Fruit fly (Drosophila melanogaster) whole organism, prepupa: ENCODE results near the gene Mgat3.

ENCODE experiments used
- Blimp-1 ChIP-seq: fragments of 200-800 bp; sonication (Bioruptor generic); optimal IDR thresholded peaks from 3 replicates; lab custom pipeline; 2017; ENCODE audit warnings: missing biosample characterization, missing genetic modification characterization, mild to moderate bottlenecking, moderate library complexity, missing genetic modification reagents
- CG11294 ChIP-seq: fragments of 200-800 bp; sonication (Bioruptor generic); IDR thresholded peaks from 2 replicates; pipeline ENCODE4 v1.3.6; 2022; ENCODE audit warnings: missing biosample characterization, missing genetic modification characterization
- CG11762 ChIP-seq: fragments of 200-800 bp; sonication (Bioruptor generic); optimal IDR thresholded peaks from 3 replicates; lab custom pipeline; 2016; ENCODE audit warnings: missing biosample characterization, missing genetic modification characterization; ENCODE audit not compliant: insufficient read depth
- CG15336 ChIP-seq: fragments of 200-800 bp; sonication (Bioruptor generic); IDR thresholded peaks from 2 replicates; pipeline ENCODE4 v1.3.6; 2022; ENCODE audit warnings: missing biosample characterization, missing genetic modification characterization
- CG1621 ChIP-seq: fragments of 200-800 bp; sonication (Bioruptor generic); optimal IDR thresholded peaks from 3 replicates; lab custom pipeline; 2018; ENCODE audit warnings: missing biosample characterization, mild to moderate bottlenecking, missing genetic modification characterization
- CG32006 ChIP-seq: fragments of 200-800 bp; sonication (Bioruptor generic); optimal IDR thresholded peaks from 3 replicates; lab custom pipeline; 2017; ENCODE audit warnings: missing biosample characterization, mild to moderate bottlenecking, missing genetic modification characterization
- CG34406 ChIP-seq: fragments of 200-800 bp; sonication (Bioruptor generic); optimal IDR thresholded peaks from 3 replicates; lab custom pipeline; 2016; ENCODE audit warnings: missing biosample characterization, missing genetic modification characterization
- CG4318 ChIP-seq: fragments of 200-800 bp; sonication (Bioruptor generic); optimal IDR thresholded peaks from 3 replicates; lab custom pipeline; 2017; ENCODE audit warnings: missing biosample characterization, mild to moderate bottlenecking, missing genetic modification characterization
- CG6163 ChIP-seq: fragments of 200-800 bp; sonication (Bioruptor generic); IDR thresholded peaks from 3 replicates; pipeline ENCODE4 v1.3.6; 2022; ENCODE audit warnings: missing biosample characterization, missing genetic modification characterization
- CG6276 ChIP-seq: fragments of 200-800 bp; sonication (Bioruptor generic); optimal IDR thresholded peaks from 2 replicates; lab custom pipeline; 2017; ENCODE audit warnings: missing biosample characterization, mild to moderate bottlenecking, missing genetic modification characterization
- CG6808 ChIP-seq: fragments of 200-800 bp; sonication (Bioruptor generic); optimal IDR thresholded peaks from 3 replicates; lab custom pipeline; 2017; ENCODE audit warnings: missing biosample characterization, missing genetic modification characterization, mild to moderate bottlenecking, moderate library complexity, missing genetic modification reagents
- CG6854 ChIP-seq: fragments of 200-800 bp; sonication (Bioruptor generic); optimal IDR thresholded peaks from 2 replicates; lab custom pipeline; 2017; ENCODE audit warnings: missing biosample characterization, mild to moderate bottlenecking, missing genetic modification characterization
- CG8119 ChIP-seq: fragments of 200-800 bp; sonication (Bioruptor generic); IDR thresholded peaks from 3 replicates; pipeline ENCODE4 v1.3.6; 2022; ENCODE audit warnings: missing biosample characterization, missing genetic modification characterization
- CG8319 ChIP-seq: fragments of 200-800 bp; sonication (Bioruptor generic); optimal IDR thresholded peaks from 3 replicates; lab custom pipeline; 2016; ENCODE audit warnings: missing biosample characterization, missing genetic modification characterization
- Eip78C ChIP-seq: fragments of 200-800 bp; sonication (Bioruptor generic); peaks from one replicate; lab custom pipeline; 2016; ENCODE audit warnings: missing biosample characterization, missing genetic modification characterization
- Ets21C ChIP-seq: fragments of 200-800 bp; sonication (Bioruptor generic); optimal IDR thresholded peaks from 3 replicates; lab custom pipeline; 2016; ENCODE audit warnings: missing biosample characterization, missing genetic modification characterization
- Gug ChIP-seq: fragments of 200-800 bp; sonication (Bioruptor generic); IDR thresholded peaks from 2 replicates; pipeline ENCODE4 v1.3.6; 2022; ENCODE audit warnings: missing biosample characterization, missing genetic modification characterization
- Hr38 ChIP-seq: sonication (Bioruptor generic); optimal IDR thresholded peaks from 2 replicates; lab custom pipeline; 2016; ENCODE audit warnings: missing biosample characterization, missing genetic modification characterization
- Hr39 ChIP-seq: fragments of 200-800 bp; sonication (Bioruptor generic); optimal IDR thresholded peaks from 2 replicates; lab custom pipeline; 2016; ENCODE audit warnings: missing biosample characterization, missing genetic modification characterization
- Hr4 ChIP-seq: fragments of 200-800 bp; sonication (Bioruptor generic); optimal IDR thresholded peaks from 3 replicates; lab custom pipeline; 2016; ENCODE audit warnings: missing biosample characterization, missing genetic modification characterization
- Lpt ChIP-seq: fragments of 200-800 bp; sonication (Bioruptor generic); optimal IDR thresholded peaks from 3 replicates; lab custom pipeline; 2016; ENCODE audit warnings: missing biosample characterization, missing genetic modification characterization
- Met ChIP-seq: fragments of 200-800 bp; sonication (Bioruptor generic); optimal IDR thresholded peaks from 3 replicates; lab custom pipeline; 2016; ENCODE audit warnings: missing biosample characterization, missing genetic modification characterization
- OdsH ChIP-seq: fragments of 200-800 bp; sonication (Bioruptor generic); optimal IDR thresholded peaks from 3 replicates; lab custom pipeline; 2016; ENCODE audit warnings: missing biosample characterization, missing genetic modification characterization
- Smox ChIP-seq: fragments of 200-800 bp; sonication (Bioruptor generic); optimal IDR thresholded peaks from 3 replicates; lab custom pipeline; 2016; ENCODE audit warnings: missing biosample characterization, missing genetic modification characterization
- Sox102F ChIP-seq: fragments of 200-800 bp; sonication (Bioruptor generic); optimal IDR thresholded peaks from 2 replicates; lab custom pipeline; 2016; ENCODE audit warnings: missing biosample characterization, mild to moderate bottlenecking, missing genetic modification characterization
- acj6 ChIP-seq: fragments of 200-800 bp; sonication (Bioruptor generic); optimal IDR thresholded peaks from 3 replicates; lab custom pipeline; 2016; ENCODE audit warnings: missing biosample characterization, missing genetic modification characterization
- cyc ChIP-seq: fragments of 200-800 bp; sonication (Bioruptor generic); optimal IDR thresholded peaks from 3 replicates; lab custom pipeline; 2016; ENCODE audit warnings: missing biosample characterization, missing genetic modification characterization
- dac ChIP-seq: fragments of 200-800 bp; sonication (Bioruptor generic); optimal IDR thresholded peaks from 2 replicates; lab custom pipeline; 2017; ENCODE audit warnings: missing biosample characterization, mild to moderate bottlenecking, missing genetic modification characterization
- esn ChIP-seq: fragments of 200-800 bp; sonication (Bioruptor generic); optimal IDR thresholded peaks from 2 replicates; lab custom pipeline; 2016; ENCODE audit warnings: missing biosample characterization, mild to moderate bottlenecking, missing genetic modification characterization, moderate library complexity
- fd59A ChIP-seq: fragments of 200-800 bp; sonication (Bioruptor generic); optimal IDR thresholded peaks from 2 replicates; lab custom pipeline; 2017; ENCODE audit warnings: missing biosample characterization, mild to moderate bottlenecking, missing genetic modification characterization, missing genetic modification reagents
- fd85E ChIP-seq: fragments of 200-800 bp; sonication (Bioruptor generic); optimal IDR thresholded peaks from 3 replicates; lab custom pipeline; 2016; ENCODE audit warnings: missing biosample characterization, missing genetic modification characterization
- net ChIP-seq: fragments of 200-800 bp; sonication (Bioruptor generic); optimal IDR thresholded peaks from 3 replicates; lab custom pipeline; 2016; ENCODE audit warnings: missing biosample characterization, missing genetic modification characterization
- pdm3 ChIP-seq: fragments of 200-800 bp; sonication (Bioruptor generic); optimal IDR thresholded peaks from 3 replicates; lab custom pipeline; 2016; ENCODE audit warnings: missing biosample characterization, missing genetic modification characterization
- spab ChIP-seq: fragments of 200-800 bp; sonication (Bioruptor generic); optimal IDR thresholded peaks from 2 replicates; lab custom pipeline; 2017; ENCODE audit warnings: missing biosample characterization, mild to moderate bottlenecking, missing genetic modification characterization, missing genetic modification reagents
- ss ChIP-seq, 2 experiments: fragments of 200-800 bp; sonication (Bioruptor generic); optimal IDR thresholded peaks; 2 replicates in 1 of 2; 3 replicates in 1 of 2; lab custom pipeline; 2017 to 2018; ENCODE audit warnings: mild to moderate bottlenecking in 2 of 2, missing biosample characterization in 2 of 2, missing genetic modification characterization in 2 of 2, moderate library complexity in 1 of 2
- svp ChIP-seq: fragments of 200-800 bp; sonication (Bioruptor generic); peaks from one replicate; lab custom pipeline; 2016; ENCODE audit warnings: missing biosample characterization, missing genetic modification characterization
- vri ChIP-seq: fragments of 200-800 bp; sonication (Bioruptor generic); optimal IDR thresholded peaks from 3 replicates; lab custom pipeline; 2016; ENCODE audit warnings: missing biosample characterization, mild to moderate bottlenecking, missing genetic modification characterization

Gene Mgat3

dm6 chr2L:13191894-13192293 lies 9.5 kb upstream of the Mgat3 start, which contains the start of the genes CG16974 and Edem2 (continued):
- TF ChIP-seq CG6808 (GFP tag; lab: Kevin White, UChicago) (no peak), Met (GFP tag; lab: Kevin White, UChicago) (no peak), fd59A (GFP tag; lab: Kevin White, UChicago) (peak; percentile 3), ss (GFP tag; optimal IDR thresholded peaks at IDR 0.05; lab: Kevin White, UChicago) (no peak), Sox102F (no peak), CG8119 (GFP tag; lab: Robert Waterston, UW) (peak; percentile 37; the same call in 1 of the 3 replicates), Hr38 (GFP tag; lab: Kevin White, UChicago) (no peak), Gug (GFP tag; lab: Robert Waterston, UW) (0 out of 2 replicates have a peak, but pooled peaks have one; percentile 8), CG4318 (GFP tag; lab: Kevin White, UChicago) (no peak), esn (GFP tag; lab: Kevin White, UChicago) (peak; percentile 77), CG6854 (peak; percentile 17), Lpt (GFP tag; lab: Kevin White, UChicago) (no peak), pdm3 (GFP tag; lab: Kevin White, UChicago) (no peak), CG11762 (GFP tag; lab: Kevin White, UChicago) (no peak), spab (GFP tag; lab: Kevin White, UChicago) (no peak), dac (GFP tag; lab: Kevin White, UChicago) (no peak), OdsH (no peak), Hr4 (GFP tag; lab: Kevin White, UChicago) (no peak), CG6276 (GFP tag; lab: Kevin White, UChicago) (no peak), CG34406 (GFP tag; lab: Kevin White, UChicago) (no peak), CG11294 (GFP tag; lab: Robert Waterston, UW) (0 out of 2 replicates have a peak, but pooled peaks have one; percentile 30), CG8319 (GFP tag; lab: Kevin White, UChicago) (no peak), fd85E (no peak), CG32006 (no peak), CG6163 (GFP tag; lab: Robert Waterston, UW) (peak; percentile 49; the same call in 2 of the 3 replicates), CG15336 (no peak), CG1621 (tag; lab: Kevin White, UChicago) (no peak)

- TF ChIP-seq Eip78C (peak; percentile 43), cyc (GFP tag; lab: Kevin White, UChicago) (no peak), OdsH (no peak), acj6 (GFP tag; lab: Kevin White, UChicago) (no peak)
- TF ChIP-seq, all 60 proteins: peak for 1
Measured at dm6 chr2L:13191052-13191678, 8.8 kb upstream of the Mgat3 start.

- 0 out of 3 replicates have a peak, but pooled peaks have one; percentile 41 for TF ChIP-seq CG6163 (GFP tag; lab: Robert Waterston, UW)
- peak; percentile 87 for TF ChIP-seq svp (GFP tag; lab: Kevin White, UChicago)
- TF ChIP-seq esn (GFP tag; lab: Kevin White, UChicago): peak; percentile 27
- peak; percentile 83 for TF ChIP-seq vri (GFP tag; lab: Kevin White, UChicago)
- no peak for TF ChIP-seq Hr39 (GFP tag; lab: Kevin White, UChicago)
Measured at dm6 chr2L:13190534-13190933, 8.1 kb upstream of the Mgat3 start.

dm6 chr2L:13183150-13183549 lies 754 bp upstream of the Mgat3 start, which contains the start of gene Rsph1:
TSS of gene Rsph1 (plus strand) at chr2L:13183450.
- no peak for TF ChIP-seq Blimp-1 (GFP tag; lab: Kevin White, UChicago)
- no peak for TF ChIP-seq dac (GFP tag; lab: Kevin White, UChicago)
- TF ChIP-seq Gug (GFP tag; lab: Robert Waterston, UW): no peak
- TF ChIP-seq Sox102F: no peak
- TF ChIP-seq net: no peak
- no peak for TF ChIP-seq Ets21C (GFP tag; lab: Kevin White, UChicago)
- no peak for TF ChIP-seq Smox (GFP tag; lab: Kevin White, UChicago)
- no peak for TF ChIP-seq CG6854
- no peak for TF ChIP-seq CG4318 (GFP tag; lab: Kevin White, UChicago)
